Worm (Caenorhabditis elegans) whole organism, L1 larva: ENCODE results near the gene gcsh-1.

Experiments
- C04F5.9 ChIP-seq: sonication (generic microtip); optimal IDR thresholded peaks from 2 replicates; lab custom pipeline; 2016; ENCODE audit warnings: missing genetic modification characterization, missing compliant biosample characterization
- C34B4.2 ChIP-seq: sonication (generic microtip); optimal IDR thresholded peaks from 2 replicates; lab custom pipeline; 2017; ENCODE audit warnings: mild to moderate bottlenecking, missing genetic modification characterization, missing compliant biosample characterization
- Y116A8C.19 ChIP-seq: sonication (generic microtip); optimal IDR thresholded peaks from 2 replicates; lab custom pipeline; 2016; ENCODE audit warnings: missing compliant biosample characterization, missing genetic modification characterization, borderline replicate concordance
- aly-2 ChIP-seq: fragments of 150-350 bp; optimal IDR thresholded peaks from 2 replicates; lab custom pipeline; 2014; ENCODE audit warnings: missing biosample characterization, missing genetic modification characterization
- blmp-1 ChIP-seq: fragments of 150-350 bp; optimal IDR thresholded peaks from 2 replicates; lab custom pipeline; 2014; ENCODE audit warnings: missing biosample characterization, missing genetic modification characterization
- dpl-1 ChIP-seq, 3 experiments: fragments of 150-350 bp in 2 of 3; sonication (generic microtip) in 1 of 3; optimal IDR thresholded peaks; 2 replicates each; lab custom pipeline; 2014 to 2017; ENCODE audit warnings: missing biosample characterization in 3 of 3, missing genetic modification characterization in 3 of 3, missing genetic modification reagents in 3 of 3
- hlh-17 ChIP-seq: fragments of 200-800 bp; sonication (Bioruptor generic); optimal IDR thresholded peaks from 2 replicates; lab custom pipeline; 2018; ENCODE audit warnings: missing genetic modification characterization, mild to moderate bottlenecking, missing compliant biosample characterization, moderate library complexity, borderline replicate concordance
- lin-13 ChIP-seq: fragments of 150-350 bp; optimal IDR thresholded peaks from 2 replicates; lab custom pipeline; 2014; ENCODE audit warnings: missing biosample characterization, missing genetic modification reagents, missing genetic modification characterization
- snpc-4 ChIP-seq: fragments of 150-350 bp; optimal IDR thresholded peaks from 2 replicates; lab custom pipeline; 2014; ENCODE audit warnings: missing biosample characterization, missing genetic modification characterization
- unc-62 ChIP-seq: fragments of 150-350 bp; optimal IDR thresholded peaks from 2 replicates; lab custom pipeline; 2014; ENCODE audit warnings: missing biosample characterization, missing genetic modification reagents, missing genetic modification characterization
- zag-1 ChIP-seq: fragments of 150-350 bp; optimal IDR thresholded peaks from 2 replicates; lab custom pipeline; 2014; ENCODE audit warnings: missing biosample characterization, missing genetic modification characterization
- ztf-11 ChIP-seq, 2 experiments: sonication (generic microtip); optimal IDR thresholded peaks; 2 replicates each; lab custom pipeline; 2016 to 2017; ENCODE audit warnings: missing genetic modification characterization in 2 of 2, missing biosample characterization in 1 of 2, missing compliant biosample characterization in 1 of 2

- TF ChIP-seq lin-13 (GFP tag; lab: Kevin White, UChicago) (peak; percentile 52), aly-2 (no peak), ztf-11 (tag; optimal IDR thresholded peaks at IDR 0.05; lab: Kevin White, UChicago) (peak in 1 of 2 experiments; percentile 70), unc-62 (GFP tag; lab: Kevin White, UChicago) (no peak), dpl-1 (GFP tag; optimal IDR thresholded peaks at IDR 0.05; lab: Kevin White, UChicago) (peak in 2 of 3 experiments; percentile 27 to 49), C04F5.9 (tag; lab: Kevin White, UChicago) (peak; percentile 33), Y116A8C.19 (tag; lab: Kevin White, UChicago) (no peak), C34B4.2 (tag; lab: Kevin White, UChicago) (no peak), hlh-17 (GFP tag; lab: Kevin White, UChicago) (no peak), blmp-1 (tag; lab: Kevin White, UChicago) (peak; percentile 5), zag-1 (no peak), snpc-4 (tag; lab: Kevin White, UChicago) (peak; percentile 54)
These were observed 24.9 kb downstream of the gcsh-1 start, which contains the start of gene his-24 for ce11 chrX:14489945-14490344.
